Fruit fly (Drosophila melanogaster): Measurements from ENCODE around the gene CG6293.
A peak's percentile ranks its signal among the peaks of the same experiment; 100 is the strongest.

Gene CG6293

DNA sequence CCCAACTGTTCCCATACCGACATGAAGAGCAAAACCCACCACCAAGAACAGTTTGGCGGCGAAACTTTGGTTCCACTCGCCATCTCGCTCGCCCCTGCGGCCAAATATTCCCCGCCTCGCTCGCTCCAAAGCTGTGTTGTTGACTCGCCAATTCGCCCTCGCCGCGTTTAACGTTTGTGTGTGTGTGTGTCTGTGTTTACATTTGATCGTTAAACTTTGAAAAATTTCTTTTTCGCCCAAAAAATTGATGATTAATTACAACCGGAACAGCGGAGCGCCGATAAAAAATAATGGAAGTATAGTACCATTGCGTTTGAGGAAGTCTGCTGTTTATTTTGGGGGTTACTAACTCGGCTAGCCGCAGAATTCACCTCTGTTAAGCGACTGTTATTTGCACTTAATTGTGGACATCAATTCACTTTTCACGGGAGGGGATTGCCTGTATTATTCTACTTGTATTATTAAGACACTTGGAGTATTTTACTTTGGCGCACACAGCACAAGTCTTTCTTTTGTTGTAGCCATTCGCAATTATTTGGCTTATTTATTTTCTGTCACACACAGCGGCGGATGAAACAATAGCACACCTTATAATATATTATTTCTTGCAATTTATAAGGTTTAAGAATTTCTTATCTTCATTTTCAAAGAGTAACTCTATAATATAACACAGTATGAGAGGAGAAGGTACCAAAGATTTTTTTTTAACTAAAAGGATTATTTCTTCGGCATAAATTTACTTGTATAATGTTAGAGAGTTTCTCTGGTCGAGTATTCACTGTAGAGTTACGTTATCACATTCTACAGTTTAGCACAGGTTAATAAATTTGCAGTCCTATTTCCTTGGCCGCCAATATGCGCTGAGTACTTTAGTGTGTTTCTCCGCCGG lies 39.6 kb upstream of the CG6293 start (continued):
- TF ChIP-seq Opbp (GFP tag; IDR thresholded peaks at IDR 0.05; ENCODE audit: partially characterized antibody) (no peak), CG7271 (tag; optimal IDR thresholded peaks at IDR 0.05) (no peak), tgo (GFP tag; IDR thresholded peaks at IDR 0.05) (no peak), CG15011 (GFP tag; optimal IDR thresholded peaks at IDR 0.05) (peak; percentile 74), D19A (tag; optimal IDR thresholded peaks at IDR 0.05) (peak; percentile 71), CG4282 (GFP tag; optimal IDR thresholded peaks at IDR 0.05) (no peak), scrt (GFP tag; optimal IDR thresholded peaks at IDR 0.05) (peak; percentile 2), CG9727 (GFP tag; optimal IDR thresholded peaks at IDR 0.05) (peak; percentile 90), Dad (GFP tag; optimal IDR thresholded peaks at IDR 0.05) (peak; percentile 57), Optix (GFP tag; IDR thresholded peaks at IDR 0.05) (no peak), Side (GFP tag; optimal IDR thresholded peaks at IDR 0.05) (peak; percentile 46), Hey (tag; optimal IDR thresholded peaks at IDR 0.05) (peak; percentile 25), pfk (GFP tag; optimal IDR thresholded peaks at IDR 0.05) (peak; percentile 71), Hr51 (GFP tag; optimal IDR thresholded peaks at IDR 0.05) (peak; percentile 77 to 90), CG4730 (GFP tag; IDR thresholded peaks at IDR 0.05) (no peak), CG14441 (GFP tag; IDR thresholded peaks at IDR 0.05) (no peak), unpg (GFP tag; optimal IDR thresholded peaks at IDR 0.05) (peak; percentile 80), nerfin-2 (GFP tag; IDR thresholded peaks at IDR 0.05; ENCODE audit: partially characterized antibody) (no peak), org-1 (GFP tag; optimal IDR thresholded peaks at IDR 0.05) (peak; percentile 76), lov (optimal IDR thresholded peaks at IDR 0.05) (no peak), lov (GFP tag; IDR thresholded peaks at IDR 0.05) (no peak), CG10321 (GFP tag; IDR thresholded peaks at IDR 0.05) (no peak), CG10959 (GFP tag; IDR thresholded peaks at IDR 0.05) (no peak), croc (GFP tag; conservative IDR thresholded peaks at IDR 0.05) (peak; percentile 32; the same call in 1 of the 3 replicates), CG17186 (GFP tag; optimal IDR thresholded peaks at IDR 0.05) (no peak), Dip2 (GFP tag; IDR thresholded peaks at IDR 0.05) (no peak), lola (GFP tag; optimal IDR thresholded peaks at IDR 0.05) (peak in 1 of 3 experiments; percentile 1), row (GFP tag; IDR thresholded peaks at IDR 0.05) (no peak), eyg (GFP tag; optimal IDR thresholded peaks at IDR 0.05) (peak; percentile 63), CG8388 (GFP tag; optimal IDR thresholded peaks at IDR 0.05) (peak; percentile 64), Fer2 (tag; optimal IDR thresholded peaks at IDR 0.05) (peak; percentile 70), her (GFP tag; optimal IDR thresholded peaks at IDR 0.05) (peak; percentile 53), CG12236 (GFP tag; optimal IDR thresholded peaks at IDR 0.05) (peak; percentile 38), Med (GFP tag) (peak; percentile 93), CG10209 (GFP tag; optimal IDR thresholded peaks at IDR 0.05) (peak; percentile 83), CG17612 (GFP tag; IDR thresholded peaks at IDR 0.05) (no peak), slp2 (GFP tag; optimal IDR thresholded peaks at IDR 0.05) (peak; percentile 13), tup (GFP tag; optimal IDR thresholded peaks at IDR 0.05) (no peak), CG17829 (tag; optimal IDR thresholded peaks at IDR 0.05) (peak; percentile 63), maf-S (GFP tag; optimal IDR thresholded peaks at IDR 0.05) (peak; percentile 68), CG17328 (GFP tag; IDR thresholded peaks at IDR 0.05) (no peak), ab (GFP tag; optimal IDR thresholded peaks at IDR 0.05) (no peak), tio (GFP tag; optimal IDR thresholded peaks at IDR 0.05) (peak; percentile 80), mirr (GFP tag; optimal IDR thresholded peaks at IDR 0.05) (peak; percentile 87), CG12071 (GFP tag; optimal IDR thresholded peaks at IDR 0.05) (peak; percentile 76), so (GFP tag; IDR thresholded peaks at IDR 0.05) (no peak), toy (GFP tag; IDR thresholded peaks at IDR 0.05) (no peak), ems (GFP tag; optimal IDR thresholded peaks at IDR 0.05) (peak; percentile 76), CG10565 (GFP tag; optimal IDR thresholded peaks at IDR 0.05) (peak; percentile 0)

Data from whole organism, embryonic.